Fruit fly (Drosophila melanogaster) S2 (cell line): ENCODE results near the gene Kr-h1.

ENCODE experiments used
- CG8478 ChIP-seq: fragments of >200 bp; optimal IDR thresholded peaks from 2 replicates; lab custom pipeline; 2018
- CTCF ChIP-seq, 2 experiments: fragments of >200 bp; optimal IDR thresholded peaks; 2 replicates each; lab custom pipeline; 2018

DNA sequence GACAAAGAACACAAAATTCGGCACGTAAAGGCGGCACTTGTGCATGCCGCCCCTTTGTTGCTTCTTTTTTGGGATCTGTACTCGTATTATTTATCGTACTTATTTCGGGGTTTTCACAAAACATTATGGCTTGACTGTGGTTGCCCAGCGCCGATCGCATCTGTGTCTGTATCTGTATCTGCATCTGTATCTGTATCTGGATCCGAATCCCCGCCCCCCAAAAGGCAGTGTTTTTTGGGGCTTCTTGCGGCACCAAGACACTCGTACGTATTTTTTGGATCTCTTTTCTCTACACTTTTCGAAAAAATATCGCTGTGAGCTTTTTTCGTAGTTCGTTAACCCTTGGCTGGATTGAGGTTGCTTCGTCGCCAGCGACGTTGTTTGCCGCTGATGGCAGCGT lies 5.3 kb downstream of the Kr-h1 start:
- no peak for TF ChIP-seq CG8478 (lab: Kevin White, UChicago)
- TF ChIP-seq CTCF (optimal IDR thresholded peaks at IDR 0.05; lab: Kevin White, UChicago), result no peak
